Worm (Caenorhabditis elegans): ENCODE results near the gene C35C5.8.

DNA sequence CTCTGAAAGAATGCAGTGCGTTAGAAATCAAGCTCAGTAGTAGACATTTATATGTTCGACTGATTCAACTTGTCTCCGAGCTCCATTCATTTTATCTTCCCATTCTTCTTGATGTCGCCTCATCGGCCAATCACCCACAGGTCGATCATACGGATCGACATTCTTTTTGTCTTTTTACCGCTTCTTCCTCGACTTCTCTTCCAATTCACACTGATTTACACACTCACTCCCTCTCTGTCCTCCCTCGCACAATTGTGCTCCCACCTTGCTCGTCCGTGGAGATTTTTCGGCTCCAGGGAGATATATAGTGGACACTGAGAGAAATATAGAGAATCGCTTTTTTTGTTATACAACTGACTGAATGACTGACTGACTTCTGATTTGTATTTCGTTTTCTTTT lies 40.8 kb downstream of the C35C5.8 start:
- TF ChIP-seq nfya-1 (tag; optimal IDR thresholded peaks at IDR 0.05), result no peak
- TF ChIP-seq fkh-6 (tag; optimal IDR thresholded peaks at IDR 0.05), result no peak
- no peak for TF ChIP-seq ztf-16 (tag; optimal IDR thresholded peaks at IDR 0.05)
- TF ChIP-seq hlh-30 (tag; optimal IDR thresholded peaks at IDR 0.05; ENCODE audit: insufficient read depth), result no peak
- TF ChIP-seq T23F11.4 (GFP tag; optimal IDR thresholded peaks at IDR 0.05), result no peak

Data from whole organism, late embryonic.